Fruit fly (Drosophila melanogaster): Measurements from ENCODE around the gene RhoGEF3.

The RhoGEF3 gene

DNA sequence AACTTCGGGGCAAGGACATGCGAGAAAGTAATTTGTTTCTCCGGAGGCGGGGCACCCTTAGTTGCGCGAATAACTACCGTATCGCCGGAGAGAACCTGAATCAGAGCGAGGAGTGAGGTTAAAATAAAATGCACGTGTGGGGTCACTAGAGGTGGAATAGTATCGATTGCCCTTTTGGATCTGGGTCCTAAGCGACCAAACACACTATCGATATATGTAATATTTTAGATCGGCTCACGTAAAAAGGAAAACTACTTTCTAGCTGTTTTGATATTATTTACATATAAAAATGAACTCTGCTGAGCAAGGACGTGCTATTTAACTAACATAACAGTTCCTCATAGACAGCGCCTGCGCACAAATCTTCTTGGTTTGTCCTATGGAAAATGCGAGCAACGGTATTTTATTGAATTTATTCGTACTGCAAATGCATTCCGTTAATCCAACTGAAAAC, 14.5 kb upstream of the RhoGEF3 start (continued):
- TF ChIP-seq CG8290 (GFP tag; optimal IDR thresholded peaks at IDR 0.05) (no peak), CG8290 (tag; optimal IDR thresholded peaks at IDR 0.05) (peak in 1 of 2 experiments; percentile 51), CG34224 (GFP tag; IDR thresholded peaks at IDR 0.05; ENCODE audit: partially characterized antibody) (peak; percentile 83), CG31441 (GFP tag; IDR thresholded peaks at IDR 0.05) (no peak), abd-A (tag; optimal IDR thresholded peaks at IDR 0.05) (no peak), HmgZ (tag; optimal IDR thresholded peaks at IDR 0.05) (peak; percentile 9), dysf (GFP tag; IDR thresholded peaks at IDR 0.05) (no peak), vnd (GFP tag; IDR thresholded peaks at IDR 0.05; ENCODE audit: partially characterized antibody) (peak; percentile 81), bbx (GFP tag; IDR thresholded peaks at IDR 0.05; ENCODE audit: partially characterized antibody) (peak; percentile 92), peb (GFP tag; IDR thresholded peaks at IDR 0.05) (no peak), CG32767 (GFP tag; IDR thresholded peaks at IDR 0.05) (no peak), CG2129 (GFP tag; IDR thresholded peaks at IDR 0.05; ENCODE audit: partially characterized antibody) (peak; percentile 67), CG15514 (GFP tag; optimal IDR thresholded peaks at IDR 0.05) (peak; percentile 91), Kr (GFP tag; optimal IDR thresholded peaks at IDR 0.05) (no peak), da (GFP tag; optimal IDR thresholded peaks at IDR 0.05) (no peak), sna (GFP tag; IDR thresholded peaks at IDR 0.05; ENCODE audit: partially characterized antibody) (peak; percentile 80), gfzf (GFP tag; optimal IDR thresholded peaks at IDR 0.05) (no peak), D19A (tag; optimal IDR thresholded peaks at IDR 0.05) (no peak), Vsx1 (GFP tag; optimal IDR thresholded peaks at IDR 0.05) (no peak), CG13123 (GFP tag; optimal IDR thresholded peaks at IDR 0.05) (no peak), CG17328 (GFP tag; IDR thresholded peaks at IDR 0.05) (no peak), disco-r (GFP tag; optimal IDR thresholded peaks at IDR 0.05) (no peak), CG12942 (GFP tag; optimal IDR thresholded peaks at IDR 0.05) (no peak), CG4854 (GFP tag; optimal IDR thresholded peaks at IDR 0.05) (no peak), ken (GFP tag; IDR thresholded peaks at IDR 0.05) (no peak), Doc3 (GFP tag; IDR thresholded peaks at IDR 0.05; ENCODE audit: partially characterized antibody) (peak; percentile 73; the same call in 2 of the 3 replicates), sisA (GFP tag; IDR thresholded peaks at IDR 0.05) (no peak), Camta (GFP tag; optimal IDR thresholded peaks at IDR 0.05) (no peak), CG3407 (GFP tag; optimal IDR thresholded peaks at IDR 0.05) (no peak), Hey (tag; optimal IDR thresholded peaks at IDR 0.05) (no peak), CG14860 (GFP tag; IDR thresholded peaks at IDR 0.05; ENCODE audit: partially characterized antibody) (peak; percentile 71), CG7556 (GFP tag; optimal IDR thresholded peaks at IDR 0.05) (no peak), Rfx (GFP tag; IDR thresholded peaks at IDR 0.05) (peak; percentile 43; the same call in 1 of the 2 replicates), CG14014 (GFP tag; IDR thresholded peaks at IDR 0.05) (no peak), Oli (tag; optimal IDR thresholded peaks at IDR 0.05) (no peak), Jarid2 (GFP tag; optimal IDR thresholded peaks at IDR 0.05) (no peak), Asciz (GFP tag; optimal IDR thresholded peaks at IDR 0.05) (no peak), fd64A (GFP tag; optimal IDR thresholded peaks at IDR 0.05) (no peak), nerfin-2 (GFP tag; IDR thresholded peaks at IDR 0.05; ENCODE audit: partially characterized antibody) (peak; percentile 75), btn (GFP tag; optimal IDR thresholded peaks at IDR 0.05) (no peak), sc (optimal IDR thresholded peaks at IDR 0.05) (no peak), sc (GFP tag; optimal IDR thresholded peaks at IDR 0.05) (no peak), CG13287 (GFP tag; IDR thresholded peaks at IDR 0.05; ENCODE audit: partially characterized antibody) (peak; percentile 90), CG9797 (GFP tag; optimal IDR thresholded peaks at IDR 0.05) (peak; percentile 27), CG8478 (optimal IDR thresholded peaks at IDR 0.05) (no peak), ERR (GFP tag; optimal IDR thresholded peaks at IDR 0.05) (no peak), CG6683 (GFP tag; optimal IDR thresholded peaks at IDR 0.05) (no peak), CG4424 (GFP tag; optimal IDR thresholded peaks at IDR 0.05) (no peak), CG8089 (GFP tag; optimal IDR thresholded peaks at IDR 0.05) (no peak), BEAF-32 (GFP tag; optimal IDR thresholded peaks at IDR 0.05) (peak; percentile 85), Fer2 (tag; optimal IDR thresholded peaks at IDR 0.05) (no peak)

Measured in whole organism, embryonic.